Fruit fly (Drosophila melanogaster) whole organism, embryonic: ENCODE results near the gene CG11562.

Experiments used
- Asciz ChIP-seq: fragments of 200-800 bp; sonication (Bioruptor generic); optimal IDR thresholded peaks from 2 replicates; lab custom pipeline; 2017; ENCODE audit warnings: missing biosample characterization, mild to moderate bottlenecking, missing genetic modification characterization, missing genetic modification reagents
- CG1024 ChIP-seq: fragments of 200-800 bp; sonication (Bioruptor generic); IDR thresholded peaks from 2 replicates; pipeline ENCODE4 v1.3.6; 2022; ENCODE audit warnings: missing biosample characterization, missing genetic modification characterization
- CG10274 ChIP-seq: fragments of 200-800 bp; sonication (Bioruptor generic); optimal IDR thresholded peaks from 3 replicates; lab custom pipeline; 2017; ENCODE audit warnings: missing biosample characterization, mild to moderate bottlenecking, missing genetic modification characterization
- CG10543 ChIP-seq: fragments of 200-800 bp; sonication (Bioruptor generic); optimal IDR thresholded peaks from 3 replicates; lab custom pipeline; 2017; ENCODE audit warnings: missing biosample characterization, mild to moderate bottlenecking, missing genetic modification characterization, moderate library complexity
- CG11093 ChIP-seq: fragments of 200-800 bp; sonication (Bioruptor generic); IDR thresholded peaks from 3 replicates; pipeline ENCODE4 v1.3.6; 2022; ENCODE audit warnings: missing biosample characterization, missing genetic modification characterization
- CG1233 ChIP-seq: fragments of 200-800 bp; sonication (Bioruptor generic); optimal IDR thresholded peaks from 4 replicates; lab custom pipeline; 2018; ENCODE audit warnings: missing biosample characterization, mild to moderate bottlenecking, missing genetic modification characterization
- CG12659 ChIP-seq: fragments of 200-800 bp; sonication (Bioruptor generic); optimal IDR thresholded peaks from 3 replicates; lab custom pipeline; 2017; ENCODE audit warnings: mild to moderate bottlenecking, missing biosample characterization, missing genetic modification reagents, missing genetic modification characterization
- CG13287 ChIP-seq: fragments of 200-800 bp; sonication (Bioruptor generic); IDR thresholded peaks from 2 replicates; pipeline ENCODE4 v1.3.6; 2022; ENCODE audit warnings: missing biosample characterization, missing genetic modification characterization; ENCODE audit not compliant: partially characterized antibody
- CG15479 ChIP-seq: fragments of 200-800 bp; sonication (Bioruptor generic); optimal IDR thresholded peaks from 3 replicates; lab custom pipeline; 2019; ENCODE audit warnings: missing biosample characterization, mild to moderate bottlenecking, missing genetic modification characterization, moderate library complexity
- CG17361 ChIP-seq: fragments of 200-800 bp; sonication (Bioruptor generic); IDR thresholded peaks from 3 replicates; pipeline ENCODE4 v1.3.6; 2022; ENCODE audit warnings: missing biosample characterization, missing genetic modification characterization
- CG17802 ChIP-seq: fragments of 200-800 bp; sonication (Bioruptor generic); optimal IDR thresholded peaks from 2 replicates; lab custom pipeline; 2018; ENCODE audit warnings: missing biosample characterization, mild to moderate bottlenecking, missing genetic modification characterization, moderate library complexity
- CG1832 ChIP-seq: fragments of 200-800 bp; sonication (Bioruptor generic); optimal IDR thresholded peaks from 2 replicates; lab custom pipeline; 2017; ENCODE audit warnings: missing biosample characterization, mild to moderate bottlenecking, missing genetic modification characterization, inconsistent platforms
- CG18476 ChIP-seq: fragments of 200-800 bp; sonication (Bioruptor generic); optimal IDR thresholded peaks from 2 replicates; lab custom pipeline; 2016; ENCODE audit warnings: missing biosample characterization, mild to moderate bottlenecking, missing genetic modification characterization
- CG18764 ChIP-seq: fragments of 200-800 bp; sonication (Bioruptor generic); optimal IDR thresholded peaks from 3 replicates; lab custom pipeline; 2016; ENCODE audit warnings: missing biosample characterization, missing genetic modification characterization
- CG2120 ChIP-seq: fragments of 200-800 bp; sonication (Bioruptor generic); optimal IDR thresholded peaks from 3 replicates; lab custom pipeline; 2016; ENCODE audit warnings: missing biosample characterization, missing genetic modification characterization
- CG32532 ChIP-seq: fragments of 200-800 bp; sonication (Bioruptor generic); IDR thresholded peaks from 2 replicates; pipeline ENCODE4 v1.3.6; 2022; ENCODE audit warnings: missing biosample characterization, missing genetic modification characterization
- CG34224 ChIP-seq: fragments of 200-800 bp; sonication (Bioruptor generic); IDR thresholded peaks from 3 replicates; pipeline ENCODE4 v1.3.6; 2022; ENCODE audit warnings: missing biosample characterization, missing genetic modification characterization; ENCODE audit not compliant: partially characterized antibody
- CG4282 ChIP-seq: fragments of 200-800 bp; sonication (Bioruptor generic); optimal IDR thresholded peaks from 2 replicates; lab custom pipeline; 2016; ENCODE audit warnings: missing biosample characterization, missing genetic modification characterization
- CG4360 ChIP-seq: fragments of 200-800 bp; sonication (Bioruptor generic); IDR thresholded peaks from 2 replicates; pipeline ENCODE4 v1.3.6; 2022; ENCODE audit warnings: missing biosample characterization, missing genetic modification characterization
- CG6175 ChIP-seq: fragments of 200-800 bp; sonication (Bioruptor generic); IDR thresholded peaks from 3 replicates; pipeline ENCODE4 v1.3.6; 2022; ENCODE audit warnings: missing biosample characterization, missing genetic modification characterization
- CG7271 ChIP-seq: fragments of 200-800 bp; sonication (Bioruptor generic); optimal IDR thresholded peaks from 2 replicates; lab custom pipeline; 2018; ENCODE audit warnings: missing biosample characterization, mild to moderate bottlenecking, missing genetic modification characterization, moderate library complexity
- CG9727 ChIP-seq: fragments of 200-800 bp; sonication (Bioruptor generic); optimal IDR thresholded peaks from 3 replicates; lab custom pipeline; 2017; ENCODE audit warnings: missing biosample characterization, mild to moderate bottlenecking, missing genetic modification characterization
- CG9817 ChIP-seq: fragments of 200-800 bp; sonication (Bioruptor generic); optimal IDR thresholded peaks from 2 replicates; lab custom pipeline; 2018; ENCODE audit warnings: missing biosample characterization, mild to moderate bottlenecking, missing genetic modification characterization, moderate library complexity
- ERR ChIP-seq: fragments of 200-800 bp; sonication (Bioruptor generic); optimal IDR thresholded peaks from 2 replicates; lab custom pipeline; 2016; ENCODE audit warnings: missing biosample characterization, missing genetic modification characterization
- Eip74EF ChIP-seq, 2 experiments: fragments of 200-800 bp in 1 of 2; fragments of >200 bp in 1 of 2; sonication (Bioruptor generic) in 1 of 2; optimal IDR thresholded peaks; 2 replicates each; lab custom pipeline; 2017 to 2019; ENCODE audit warnings: missing biosample characterization in 2 of 2, missing genetic modification characterization in 2 of 2, mild to moderate bottlenecking in 1 of 2, moderate library complexity in 1 of 2
- Fer2 ChIP-seq: fragments of 200-800 bp; sonication (Bioruptor generic); optimal IDR thresholded peaks from 2 replicates; lab custom pipeline; 2018; ENCODE audit warnings: missing biosample characterization, mild to moderate bottlenecking, missing genetic modification characterization, moderate library complexity
- H15 ChIP-seq: fragments of 200-800 bp; sonication (Bioruptor generic); IDR thresholded peaks from 3 replicates; pipeline ENCODE4 v1.3.6; 2022; ENCODE audit warnings: missing biosample characterization, missing genetic modification characterization
- Hr39 ChIP-seq: fragments of >200 bp; optimal IDR thresholded peaks from 2 replicates; lab custom pipeline; 2017
- Hr51 ChIP-seq, 2 experiments: fragments of 200-800 bp; sonication (Bioruptor generic); optimal IDR thresholded peaks; 2 replicates in 1 of 2; 3 replicates in 1 of 2; lab custom pipeline; 2016 to 2018; ENCODE audit warnings: missing biosample characterization in 2 of 2, missing genetic modification characterization in 2 of 2, mild to moderate bottlenecking in 1 of 2, moderate library complexity in 1 of 2
- NK7.1 ChIP-seq: fragments of 200-800 bp; sonication (Bioruptor generic); optimal IDR thresholded peaks from 3 replicates; lab custom pipeline; 2016; ENCODE audit warnings: missing biosample characterization, missing genetic modification characterization
- Nf-YC ChIP-seq: fragments of 200-800 bp; optimal IDR thresholded peaks from 3 replicates; lab custom pipeline; 2019; ENCODE audit warnings: missing biosample characterization, mild to moderate bottlenecking, missing genetic modification characterization, moderate library complexity
- Oaz ChIP-seq: fragments of 200-800 bp; sonication (Bioruptor generic); IDR thresholded peaks from 2 replicates; pipeline ENCODE4 v1.3.6; 2022; ENCODE audit warnings: missing biosample characterization, missing genetic modification characterization
- Sox100B ChIP-seq: fragments of 200-800 bp; sonication (Bioruptor generic); optimal IDR thresholded peaks from 3 replicates; lab custom pipeline; 2018; ENCODE audit warnings: missing biosample characterization, mild to moderate bottlenecking, missing genetic modification characterization
- Spps ChIP-seq: fragments of 200-800 bp; sonication (Bioruptor generic); optimal IDR thresholded peaks from 2 replicates; lab custom pipeline; 2018; ENCODE audit warnings: missing biosample characterization, mild to moderate bottlenecking, missing genetic modification characterization
- ato ChIP-seq: fragments of 200-800 bp; sonication (Bioruptor generic); IDR thresholded peaks from 2 replicates; pipeline ENCODE4 v1.3.6; 2022; ENCODE audit warnings: missing biosample characterization, missing genetic modification characterization; ENCODE audit not compliant: partially characterized antibody
- az2 ChIP-seq: fragments of 200-800 bp; sonication (Bioruptor generic); optimal IDR thresholded peaks from 3 replicates; lab custom pipeline; 2016; ENCODE audit warnings: missing biosample characterization, missing genetic modification characterization
- cg ChIP-seq: fragments of 200-800 bp; sonication (Bioruptor generic); optimal IDR thresholded peaks from 3 replicates; lab custom pipeline; 2019; ENCODE audit warnings: missing biosample characterization, mild to moderate bottlenecking, missing genetic modification characterization, moderate library complexity
- danr ChIP-seq: fragments of 200-800 bp; sonication (Bioruptor generic); IDR thresholded peaks from 2 replicates; pipeline ENCODE4 v1.3.6; 2022; ENCODE audit warnings: missing biosample characterization, missing genetic modification characterization
- exex ChIP-seq: fragments of 200-800 bp; sonication (Bioruptor generic); optimal IDR thresholded peaks from 4 replicates; lab custom pipeline; 2018; ENCODE audit warnings: missing biosample characterization, mild to moderate bottlenecking, missing genetic modification characterization, moderate library complexity
- ftz-f1 ChIP-seq: fragments of 200-800 bp; sonication (Bioruptor generic); optimal IDR thresholded peaks from 2 replicates; lab custom pipeline; 2016; ENCODE audit warnings: missing biosample characterization, missing genetic modification characterization
- maf-S ChIP-seq: fragments of 200-800 bp; sonication (Bioruptor generic); optimal IDR thresholded peaks from 2 replicates; lab custom pipeline; 2016; ENCODE audit warnings: missing biosample characterization, missing genetic modification characterization
- nerfin-1 ChIP-seq: fragments of 200-800 bp; sonication (Bioruptor generic); optimal IDR thresholded peaks from 3 replicates; lab custom pipeline; 2019; ENCODE audit warnings: missing biosample characterization, mild to moderate bottlenecking, missing genetic modification characterization, moderate library complexity
- nom ChIP-seq: fragments of 200-800 bp; sonication (Bioruptor generic); optimal IDR thresholded peaks from 2 replicates; lab custom pipeline; 2017; ENCODE audit warnings: missing biosample characterization, missing genetic modification characterization, mild to moderate bottlenecking, moderate library complexity, missing genetic modification reagents
- pros ChIP-seq: fragments of 200-800 bp; sonication (Bioruptor generic); optimal IDR thresholded peaks from 3 replicates; lab custom pipeline; 2019; ENCODE audit warnings: missing biosample characterization, mild to moderate bottlenecking, missing genetic modification characterization, moderate library complexity
- repo ChIP-seq: fragments of 200-800 bp; sonication (Bioruptor generic); optimal IDR thresholded peaks from 2 replicates; lab custom pipeline; 2016; ENCODE audit warnings: missing biosample characterization, missing genetic modification characterization
- rib ChIP-seq: fragments of 200-800 bp; sonication (Bioruptor generic); IDR thresholded peaks from 2 replicates; pipeline ENCODE4 v1.3.6; 2022; ENCODE audit warnings: missing biosample characterization, missing genetic modification characterization
- seq ChIP-seq: fragments of 200-800 bp; sonication (Bioruptor generic); IDR thresholded peaks from 2 replicates; pipeline ENCODE4 v1.3.6; 2022; ENCODE audit warnings: missing biosample characterization, missing genetic modification characterization
- sna ChIP-seq: fragments of 200-800 bp; sonication (Bioruptor generic); IDR thresholded peaks from 2 replicates; pipeline ENCODE4 v1.3.6; 2022; ENCODE audit warnings: missing biosample characterization, missing genetic modification characterization; ENCODE audit not compliant: partially characterized antibody
- sob ChIP-seq: fragments of 200-800 bp; sonication (Bioruptor generic); IDR thresholded peaks from 2 replicates; pipeline ENCODE4 v1.3.6; 2022; ENCODE audit warnings: missing biosample characterization, missing genetic modification characterization
- sug ChIP-seq: fragments of 200-800 bp; optimal IDR thresholded peaks from 2 replicates; lab custom pipeline; 2019; ENCODE audit warnings: missing biosample characterization, mild to moderate bottlenecking, missing genetic modification characterization, moderate library complexity
- vnd ChIP-seq: fragments of 200-800 bp; sonication (Bioruptor generic); IDR thresholded peaks from 3 replicates; pipeline ENCODE4 v1.3.6; 2022; ENCODE audit warnings: missing biosample characterization, missing genetic modification characterization; ENCODE audit not compliant: partially characterized antibody

Gene CG11562

dm6 chr2L:298285-298644 lies 6.0 kb downstream of the CG11562 start (continued):
- no peak for TF ChIP-seq CG12659 (GFP tag; lab: Kevin White, UChicago)
- TF ChIP-seq CG34224 (GFP tag; lab: Robert Waterston, UW): no peak
- TF ChIP-seq CG1233 (GFP tag; lab: Kevin White, UChicago): no peak
- TF ChIP-seq CG4360 (GFP tag; lab: Robert Waterston, UW): no peak
- TF ChIP-seq rib (GFP tag; lab: Robert Waterston, UW): peak; percentile 18; the same call in 1 of the 2 replicates
- no peak for TF ChIP-seq CG11093 (GFP tag; lab: Robert Waterston, UW)
- no peak for TF ChIP-seq CG18476
- no peak for TF ChIP-seq CG13287
- no peak for TF ChIP-seq CG10274
- no peak for TF ChIP-seq Fer2 (tag; lab: Kevin White, UChicago)
- peak; percentile 31 for TF ChIP-seq ftz-f1
- peak; percentile 86 for TF ChIP-seq CG9727 (GFP tag; lab: Kevin White, UChicago)
- TF ChIP-seq ato (GFP tag; lab: Robert Waterston, UW): no peak
- peak; percentile 35 for TF ChIP-seq nom (GFP tag; lab: Kevin White, UChicago)
- no peak for TF ChIP-seq CG32532
- TF ChIP-seq sna (GFP tag; lab: Robert Waterston, UW): no peak
- peak; percentile 1 for TF ChIP-seq exex (tag; lab: Kevin White, UChicago)
- no peak for TF ChIP-seq CG4282 (GFP tag; lab: Kevin White, UChicago)
- no peak for TF ChIP-seq ERR (GFP tag; lab: Kevin White, UChicago)
- no peak for TF ChIP-seq Eip74EF (GFP tag; optimal IDR thresholded peaks at IDR 0.05; lab: Kevin White, UChicago)
- no peak for TF ChIP-seq Nf-YC
- TF ChIP-seq H15: no peak
- TF ChIP-seq CG6175 (GFP tag; lab: Robert Waterston, UW): no peak
- TF ChIP-seq Hr39 (lab: Kevin White, UChicago): no peak
- no peak for TF ChIP-seq sob
- TF ChIP-seq nerfin-1: no peak
- no peak for TF ChIP-seq danr
- TF ChIP-seq CG17361 (GFP tag; lab: Robert Waterston, UW): no peak
- TF ChIP-seq Spps (tag; lab: Kevin White, UChicago): no peak
- no peak for TF ChIP-seq Hr51 (GFP tag; optimal IDR thresholded peaks at IDR 0.05; lab: Kevin White, UChicago)
- TF ChIP-seq az2 (GFP tag; lab: Kevin White, UChicago): no peak
- no peak for TF ChIP-seq NK7.1 (GFP tag; lab: Kevin White, UChicago)
- TF ChIP-seq CG15479 (GFP tag; lab: Kevin White, UChicago): no peak
- no peak for TF ChIP-seq Asciz (GFP tag; lab: Kevin White, UChicago)
- no peak for TF ChIP-seq CG9817 (tag; lab: Kevin White, UChicago)
- no peak for TF ChIP-seq pros (GFP tag; lab: Kevin White, UChicago)
- TF ChIP-seq maf-S (GFP tag; lab: Kevin White, UChicago): no peak
- no peak for TF ChIP-seq cg (GFP tag; lab: Kevin White, UChicago)
- TF ChIP-seq CG18764 (GFP tag; lab: Kevin White, UChicago): no peak
- peak; percentile 91 for TF ChIP-seq CG1832 (GFP tag; lab: Kevin White, UChicago)
- TF ChIP-seq seq (GFP tag; lab: Robert Waterston, UW): no peak
- no peak for TF ChIP-seq CG2120
- peak; percentile 81 for TF ChIP-seq sug (tag; lab: Kevin White, UChicago)
- no peak for TF ChIP-seq CG7271 (tag; lab: Kevin White, UChicago)
- no peak for TF ChIP-seq CG1024
- TF ChIP-seq Oaz: no peak
- no peak for TF ChIP-seq CG17802 (tag; lab: Kevin White, UChicago)
- no peak for TF ChIP-seq vnd (GFP tag; lab: Robert Waterston, UW)
- no peak for TF ChIP-seq repo (GFP tag; lab: Kevin White, UChicago)
- no peak for TF ChIP-seq Sox100B (GFP tag; lab: Kevin White, UChicago)
- peak; percentile 63 for TF ChIP-seq CG10543 (GFP tag; lab: Kevin White, UChicago)
